Worm (Caenorhabditis elegans) whole organism, late embryonic: ENCODE measurements around the gene Y37D8A.8.

ENCODE experiments used
- K02D7.2 ChIP-seq: sonication (generic microtip); optimal IDR thresholded peaks from 2 replicates; lab custom pipeline; 2017; ENCODE audit warnings: mild to moderate bottlenecking, missing genetic modification characterization, missing compliant biosample characterization
- K09A11.1 ChIP-seq: sonication (generic microtip); optimal IDR thresholded peaks from 2 replicates; lab custom pipeline; 2017; ENCODE audit warnings: antibody characterized with exemption, mild to moderate bottlenecking, missing genetic modification characterization, missing compliant biosample characterization; ENCODE audit not compliant: insufficient read depth
- T23F11.4 ChIP-seq: fragments of 200-800 bp; sonication (Bioruptor generic); optimal IDR thresholded peaks from 2 replicates; lab custom pipeline; 2018; ENCODE audit warnings: mild to moderate bottlenecking, missing genetic modification characterization, missing compliant biosample characterization
- ama-1 ChIP-seq: fragments of 150-350 bp; optimal IDR thresholded peaks from 2 replicates; lab custom pipeline; 2014
- ceh-18 ChIP-seq: sonication (generic microtip); optimal IDR thresholded peaks from 2 replicates; lab custom pipeline; 2016; ENCODE audit warnings: missing genetic modification characterization, missing compliant biosample characterization
- ceh-22 ChIP-seq: sonication (generic microtip); optimal IDR thresholded peaks from 2 replicates; lab custom pipeline; 2017; ENCODE audit warnings: missing biosample characterization, missing genetic modification characterization
- ceh-45 ChIP-seq: fragments of 200-800 bp; sonication (Bioruptor generic); IDR thresholded peaks from 2 replicates; pipeline ENCODE4 v1.3.6; 2022; ENCODE audit warnings: missing genetic modification reagents, missing genetic modification characterization, missing compliant biosample characterization
- ceh-6 ChIP-seq: fragments of 200-800 bp; sonication (Bioruptor generic); optimal IDR thresholded peaks from 2 replicates; lab custom pipeline; 2018; ENCODE audit warnings: mild to moderate bottlenecking, missing genetic modification characterization, missing compliant biosample characterization
- ceh-9 ChIP-seq: sonication (generic microtip); optimal IDR thresholded peaks from 2 replicates; lab custom pipeline; 2016; ENCODE audit warnings: mild to moderate bottlenecking, missing genetic modification characterization, inconsistent platforms, missing compliant biosample characterization
- che-1 ChIP-seq: sonication (generic microtip); optimal IDR thresholded peaks from 2 replicates; lab custom pipeline; 2016; ENCODE audit warnings: mild to moderate bottlenecking, missing genetic modification characterization, missing compliant biosample characterization
- dve-1 ChIP-seq: sonication (generic microtip); optimal IDR thresholded peaks from 2 replicates; lab custom pipeline; 2017; ENCODE audit warnings: antibody characterized with exemption, mild to moderate bottlenecking, missing genetic modification characterization, missing compliant biosample characterization
- elt-4 ChIP-seq: sonication (generic microtip); optimal IDR thresholded peaks from 2 replicates; lab custom pipeline; 2016; ENCODE audit warnings: missing genetic modification characterization, missing compliant biosample characterization
- ets-4 ChIP-seq: sonication (generic microtip); optimal IDR thresholded peaks from 2 replicates; lab custom pipeline; 2016; ENCODE audit warnings: missing genetic modification characterization, missing compliant biosample characterization
- eyg-1 ChIP-seq: sonication (generic microtip); optimal IDR thresholded peaks from 2 replicates; lab custom pipeline; 2016; ENCODE audit warnings: missing genotype, missing genetic modification characterization, missing compliant biosample characterization
- fax-1 ChIP-seq: sonication (generic microtip); optimal IDR thresholded peaks from 2 replicates; lab custom pipeline; 2016; ENCODE audit warnings: missing genotype, missing genetic modification characterization, missing compliant biosample characterization
- gmeb-2 ChIP-seq: sonication (generic microtip); optimal IDR thresholded peaks from 2 replicates; lab custom pipeline; 2016; ENCODE audit warnings: missing genetic modification characterization, inconsistent platforms, missing compliant biosample characterization
- hlh-13 ChIP-seq: fragments of 200-800 bp; sonication (Bioruptor generic); optimal IDR thresholded peaks from 2 replicates; lab custom pipeline; 2018; ENCODE audit warnings: mild to moderate bottlenecking, missing genetic modification characterization, missing compliant biosample characterization
- hlh-15 ChIP-seq: sonication (generic microtip); optimal IDR thresholded peaks from 2 replicates; lab custom pipeline; 2016; ENCODE audit warnings: missing genetic modification characterization, missing compliant biosample characterization
- hlh-6 ChIP-seq: sonication (generic microtip); optimal IDR thresholded peaks from 2 replicates; lab custom pipeline; 2016; ENCODE audit warnings: missing genotype, missing genetic modification characterization, missing compliant biosample characterization
- hlh-8 ChIP-seq: sonication (generic microtip); optimal IDR thresholded peaks from 2 replicates; lab custom pipeline; 2016; ENCODE audit warnings: missing genotype, missing genetic modification characterization, missing compliant biosample characterization
- lin-11 ChIP-seq: fragments of 200-800 bp; sonication (Bioruptor generic); optimal IDR thresholded peaks from 2 replicates; lab custom pipeline; 2018; ENCODE audit warnings: mild to moderate bottlenecking, missing genetic modification characterization, missing compliant biosample characterization
- madf-2 ChIP-seq: sonication (generic microtip); optimal IDR thresholded peaks from 2 replicates; lab custom pipeline; 2017; ENCODE audit warnings: missing genetic modification characterization, missing compliant biosample characterization
- mec-3 ChIP-seq: sonication (generic microtip); optimal IDR thresholded peaks from 2 replicates; lab custom pipeline; 2016; ENCODE audit warnings: borderline replicate concordance, missing genetic modification characterization, missing compliant biosample characterization
- nhr-232 ChIP-seq: sonication (generic microtip); optimal IDR thresholded peaks from 2 replicates; lab custom pipeline; 2016; ENCODE audit warnings: missing genetic modification characterization, missing compliant biosample characterization
- odd-2 ChIP-seq: sonication (generic microtip); optimal IDR thresholded peaks from 2 replicates; lab custom pipeline; 2017; ENCODE audit warnings: antibody characterized with exemption, mild to moderate bottlenecking, missing genetic modification characterization, missing compliant biosample characterization
- pax-1 ChIP-seq: fragments of 150-350 bp; optimal IDR thresholded peaks from 2 replicates; lab custom pipeline; 2014; ENCODE audit warnings: missing biosample characterization, missing genetic modification characterization
- pqm-1 ChIP-seq: sonication (generic microtip); optimal IDR thresholded peaks from 2 replicates; lab custom pipeline; 2016; ENCODE audit warnings: missing genetic modification characterization, missing compliant biosample characterization
- pros-1 ChIP-seq: fragments of 150-350 bp; optimal IDR thresholded peaks from 2 replicates; lab custom pipeline; 2014; ENCODE audit warnings: missing biosample characterization, missing genetic modification reagents, missing genetic modification characterization
- ref-2 ChIP-seq: sonication (generic microtip); optimal IDR thresholded peaks from 2 replicates; lab custom pipeline; 2016; ENCODE audit warnings: missing genetic modification characterization, missing compliant biosample characterization
- sox-2 ChIP-seq: fragments of 200-800 bp; sonication (Bioruptor generic); IDR thresholded peaks from 2 replicates; pipeline ENCODE4 v1.3.6; 2022; ENCODE audit warnings: missing genetic modification reagents, missing genetic modification characterization, missing compliant biosample characterization
- sox-4 ChIP-seq: sonication (generic microtip); optimal IDR thresholded peaks from 2 replicates; lab custom pipeline; 2017; ENCODE audit warnings: mild to moderate bottlenecking, missing genetic modification characterization, inconsistent platforms, missing compliant biosample characterization
- syd-9 ChIP-seq: sonication (generic microtip); optimal IDR thresholded peaks from 2 replicates; lab custom pipeline; 2016; ENCODE audit warnings: mild to moderate bottlenecking, missing genetic modification characterization, moderate library complexity, missing compliant biosample characterization
- tbx-2 ChIP-seq: sonication (generic microtip); optimal IDR thresholded peaks from 2 replicates; lab custom pipeline; 2016; ENCODE audit warnings: missing genetic modification characterization, missing compliant biosample characterization
- tbx-7 ChIP-seq: sonication (generic microtip); optimal IDR thresholded peaks from 2 replicates; lab custom pipeline; 2016; ENCODE audit warnings: missing genotype, missing genetic modification characterization, missing compliant biosample characterization
- unc-42 ChIP-seq: sonication (generic microtip); optimal IDR thresholded peaks from 2 replicates; lab custom pipeline; 2016; ENCODE audit warnings: missing genotype, missing genetic modification characterization, missing compliant biosample characterization
- unc-55 ChIP-seq: sonication (generic microtip); optimal IDR thresholded peaks from 2 replicates; lab custom pipeline; 2017; ENCODE audit warnings: missing biosample characterization, missing genetic modification reagents, missing genetic modification characterization
- unc-86 ChIP-seq: sonication (generic microtip); optimal IDR thresholded peaks from 2 replicates; lab custom pipeline; 2016; ENCODE audit warnings: missing genetic modification characterization, missing compliant biosample characterization
- zip-5 ChIP-seq: sonication (generic microtip); optimal IDR thresholded peaks from 2 replicates; lab custom pipeline; 2016; ENCODE audit warnings: missing genetic modification characterization, missing compliant biosample characterization
- ztf-16 ChIP-seq: sonication (generic microtip); optimal IDR thresholded peaks from 2 replicates; lab custom pipeline; 2017; ENCODE audit warnings: missing genetic modification characterization, missing compliant biosample characterization

Gene Y37D8A.8

ce11 chrIII:12847623-12848022, 17.1 kb upstream of the Y37D8A.8 start:
- TF ChIP-seq unc-42 (tag; lab: Kevin White, UChicago): no peak
- TF ChIP-seq ceh-18: no peak
- TF ChIP-seq sox-2: no peak
- TF ChIP-seq zip-5 (tag; lab: Kevin White, UChicago): no peak
- TF ChIP-seq unc-86 (tag; lab: Kevin White, UChicago): no peak
- TF ChIP-seq eyg-1 (tag; lab: Kevin White, UChicago): no peak
- no peak for TF ChIP-seq gmeb-2 (tag; lab: Kevin White, UChicago)
- no peak for TF ChIP-seq ama-1
- no peak for TF ChIP-seq pqm-1 (tag; lab: Kevin White, UChicago)
- TF ChIP-seq tbx-2 (tag; lab: Kevin White, UChicago): no peak
- TF ChIP-seq pax-1 (tag; lab: Kevin White, UChicago): no peak
- no peak for TF ChIP-seq sox-4 (tag; lab: Kevin White, UChicago)

ce11 chrIII:12848981-12849589, 15.7 kb upstream of the Y37D8A.8 start:
- TF ChIP-seq hlh-6: no peak
- no peak for TF ChIP-seq hlh-15 (tag; lab: Kevin White, UChicago)
- TF ChIP-seq dve-1 (tag; lab: Kevin White, UChicago): no peak
- TF ChIP-seq mec-3: no peak
- no peak for TF ChIP-seq ztf-16 (tag; lab: Kevin White, UChicago)
- TF ChIP-seq ceh-45: no peak
- no peak for TF ChIP-seq eyg-1 (tag; lab: Kevin White, UChicago)
- TF ChIP-seq unc-86 (tag; lab: Kevin White, UChicago): no peak
- no peak for TF ChIP-seq che-1 (tag; lab: Kevin White, UChicago)
- TF ChIP-seq odd-2 (tag; lab: Kevin White, UChicago): no peak
- TF ChIP-seq K09A11.1: no peak
- no peak for TF ChIP-seq unc-42 (tag; lab: Kevin White, UChicago)

ce11 chrIII:12849691-12850090, 15.1 kb upstream of the Y37D8A.8 start:
- TF ChIP-seq syd-9 (tag; lab: Kevin White, UChicago) (no peak), tbx-2 (tag; lab: Kevin White, UChicago) (no peak), odd-2 (tag; lab: Kevin White, UChicago) (no peak), hlh-13 (no peak), nhr-232 (tag; lab: Kevin White, UChicago) (no peak), pros-1 (tag; lab: Kevin White, UChicago) (no peak), ceh-6 (GFP tag; lab: Kevin White, UChicago) (no peak), ets-4 (tag; lab: Kevin White, UChicago) (no peak), ceh-9 (tag; lab: Kevin White, UChicago) (no peak), che-1 (tag; lab: Kevin White, UChicago) (no peak), ref-2 (tag; lab: Kevin White, UChicago) (no peak), tbx-7 (tag; lab: Kevin White, UChicago) (no peak), unc-55 (GFP tag; lab: Kevin White, UChicago) (no peak), T23F11.4 (GFP tag; lab: Kevin White, UChicago) (no peak), madf-2 (tag; lab: Kevin White, UChicago) (no peak), elt-4 (no peak), ceh-22 (tag; lab: Kevin White, UChicago) (no peak), fax-1 (tag; lab: Kevin White, UChicago) (no peak), hlh-8 (tag; lab: Kevin White, UChicago) (no peak)

- TF ChIP-seq unc-55 (GFP tag; lab: Kevin White, UChicago) (no peak), odd-2 (tag; lab: Kevin White, UChicago) (no peak), sox-2 (no peak), lin-11 (tag; lab: Kevin White, UChicago) (no peak), K02D7.2 (tag; lab: Kevin White, UChicago) (no peak)
- TF ChIP-seq, all 69 proteins: peak for 0
Observed at ce11 chrIII:12851034-12851433, 13.7 kb upstream of the Y37D8A.8 start.
